Worm (Caenorhabditis elegans) whole organism, late embryonic: ENCODE data around the gene ebax-1.

Source experiments
- nhr-11 ChIP-seq: fragments of 150-350 bp; optimal IDR thresholded peaks from 2 replicates; lab custom pipeline; 2014; ENCODE audit warnings: missing biosample characterization, missing genetic modification characterization
- pag-3 ChIP-seq: sonication (generic microtip); optimal IDR thresholded peaks from 2 replicates; lab custom pipeline; 2016; ENCODE audit warnings: missing compliant biosample characterization, missing genetic modification characterization, borderline replicate concordance
- unc-86 ChIP-seq: sonication (generic microtip); optimal IDR thresholded peaks from 2 replicates; lab custom pipeline; 2016; ENCODE audit warnings: missing genetic modification characterization, missing compliant biosample characterization

DNA sequence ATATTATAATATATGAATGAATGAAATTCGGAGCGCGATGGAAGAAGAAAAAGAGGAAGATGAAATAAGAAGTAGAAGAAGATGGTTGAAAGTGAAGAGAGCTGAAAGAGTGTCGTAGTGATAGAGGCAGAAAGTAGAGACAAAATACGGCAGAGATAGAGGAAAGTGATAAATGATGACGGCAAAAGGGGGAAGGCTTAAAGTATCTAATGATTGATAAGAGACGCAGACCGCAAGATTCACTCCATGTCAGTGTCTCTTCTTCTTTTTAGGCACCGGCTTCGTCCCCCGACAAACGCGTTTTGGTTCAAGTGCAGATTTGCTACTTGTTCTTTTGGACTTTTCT lies 55.6 kb downstream of the ebax-1 start:
- TF ChIP-seq unc-86 (tag; lab: Kevin White, UChicago) (no peak), nhr-11 (tag; lab: Kevin White, UChicago) (no peak), pag-3 (no peak)
